Worm (Caenorhabditis elegans) whole organism, L1 larva: ENCODE data around the gene Y41C4A.8.

Source experiments
- elt-3 ChIP-seq, 6 experiments: fragments of 150-350 bp in 1 of 6; sonication (generic microtip); optimal IDR thresholded peaks; 2 replicates each; lab custom pipeline; 2017 to 2018; ENCODE audit warnings: missing biosample characterization in 6 of 6, missing genetic modification characterization in 6 of 6, inconsistent platforms in 1 of 6
- fos-1 ChIP-seq: fragments of 150-350 bp; optimal IDR thresholded peaks from 2 replicates; lab custom pipeline; 2014; ENCODE audit warnings: missing biosample characterization, missing genetic modification characterization
- mab-9 ChIP-seq: fragments of 200-800 bp; sonication (Bioruptor generic); IDR thresholded peaks from 2 replicates; pipeline ENCODE4 v1.3.6; 2022; ENCODE audit warnings: missing genetic modification reagents, missing genetic modification characterization, missing compliant biosample characterization
- skn-1 ChIP-seq: fragments of 150-350 bp; optimal IDR thresholded peaks from 2 replicates; lab custom pipeline; 2014; ENCODE audit warnings: missing biosample characterization, missing genetic modification characterization
- sox-4 ChIP-seq: sonication (generic microtip); optimal IDR thresholded peaks from 2 replicates; lab custom pipeline; 2016; ENCODE audit warnings: missing genetic modification characterization, missing compliant biosample characterization
- tbx-2 ChIP-seq: sonication (generic microtip); optimal IDR thresholded peaks from 2 replicates; lab custom pipeline; 2016; ENCODE audit warnings: missing genetic modification characterization, missing compliant biosample characterization
- unc-130 ChIP-seq: fragments of 150-350 bp; optimal IDR thresholded peaks from 2 replicates; lab custom pipeline; 2017; ENCODE audit warnings: missing biosample characterization, missing genetic modification characterization, inconsistent platforms

ce11 chrIII:11689303-11689702 lies 19.3 kb downstream of the Y41C4A.8 start:
- TF ChIP-seq fos-1 (tag; lab: Kevin White, UChicago) (no peak), tbx-2 (tag; lab: Kevin White, UChicago) (peak; percentile 68), sox-4 (tag; lab: Kevin White, UChicago) (no peak), skn-1 (peak; percentile 45), mab-9 (GFP tag; lab: Robert Waterston, UW) (no peak), unc-130 (tag; lab: Kevin White, UChicago) (peak; percentile 67), elt-3 (tag; optimal IDR thresholded peaks at IDR 0.05; lab: Kevin White, UChicago) (peak in 4 of 6 experiments; percentile 35 to 95 (median 82))
